Worm (Caenorhabditis elegans): ENCODE measurements around the gene F44E7.7.

Gene F44E7.7

DNA sequence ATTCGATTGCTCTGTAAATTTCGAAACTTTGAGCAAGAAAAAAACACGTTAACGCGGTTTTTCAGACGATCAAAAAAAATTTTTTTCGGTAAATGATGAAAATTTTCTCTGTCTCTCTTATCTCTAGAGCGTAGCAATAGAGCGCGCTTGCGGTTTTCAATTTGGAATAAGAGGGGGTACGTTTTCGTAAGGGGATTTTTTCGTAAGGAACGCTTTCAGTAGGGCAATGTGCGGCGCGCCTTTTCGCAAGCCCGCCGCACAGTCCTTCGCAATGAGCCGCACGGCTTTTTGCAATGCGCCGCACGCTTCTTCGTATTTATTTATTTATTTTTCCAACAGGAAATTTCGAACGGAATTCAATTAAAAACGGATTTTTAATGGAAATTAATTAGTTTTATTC lies 8.3 kb downstream of the F44E7.7 start, which contains the start of gene F44E7.4 (continued):
- TF ChIP-seq F44E2.7 (GFP tag; IDR thresholded peaks at IDR 0.05) (0 out of 2 replicates have a peak, but pooled peaks have one; percentile 36), nhr-28 (tag; optimal IDR thresholded peaks at IDR 0.05) (peak; percentile 38), aha-1 (tag) (peak; percentile 82), dpl-1 (GFP tag; optimal IDR thresholded peaks at IDR 0.05) (peak; percentile 7), vab-7 (GFP tag; IDR thresholded peaks at IDR 0.05) (peak; percentile 96), lin-1 (GFP tag; IDR thresholded peaks at IDR 0.05) (peak; percentile 91), saeg-2 (GFP tag; IDR thresholded peaks at IDR 0.05) (peak; percentile 82), madf-9 (GFP tag; conservative IDR thresholded peaks at IDR 0.05) (peak; percentile 79), daf-19 (GFP tag; conservative IDR thresholded peaks at IDR 0.05) (0 out of 2 replicates have a peak, but pooled peaks have one; percentile 18), ctbp-1 (GFP tag; IDR thresholded peaks at IDR 0.05) (peak; percentile 85), hlh-11 (tag; optimal IDR thresholded peaks at IDR 0.05) (peak; percentile 32)

DNA sequence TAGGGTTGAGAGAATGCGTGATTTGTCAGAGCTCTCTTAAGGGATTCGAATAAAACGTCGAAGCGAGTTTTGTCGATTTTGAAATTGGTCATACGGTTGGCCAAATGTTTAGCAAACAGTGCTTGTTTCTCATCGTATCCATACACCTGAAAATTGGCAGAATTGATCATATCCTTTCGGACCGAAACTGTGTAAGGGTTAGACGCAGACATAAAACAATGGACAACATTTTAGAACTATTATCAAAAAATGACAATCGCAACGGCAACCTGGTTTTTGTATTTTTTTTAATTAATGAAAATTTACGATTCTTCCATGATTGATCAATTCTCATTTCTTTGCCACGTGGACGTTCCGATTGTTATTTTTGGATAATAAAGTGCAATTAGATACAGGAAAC lies 11.1 kb downstream of the F44E7.7 start:
- TF ChIP-seq F26F4.8 (GFP tag; conservative IDR thresholded peaks at IDR 0.05) (no peak), mxl-3 (GFP tag; optimal IDR thresholded peaks at IDR 0.05) (no peak), F49E8.2 (tag; optimal IDR thresholded peaks at IDR 0.05; ENCODE audit: borderline replicate concordance) (no peak), F37D6.2 (tag; optimal IDR thresholded peaks at IDR 0.05) (no peak), ztf-7 (tag; optimal IDR thresholded peaks at IDR 0.05) (no peak), lin-13 (GFP tag; optimal IDR thresholded peaks at IDR 0.05) (no peak), vab-7 (GFP tag; IDR thresholded peaks at IDR 0.05) (no peak)

DNA sequence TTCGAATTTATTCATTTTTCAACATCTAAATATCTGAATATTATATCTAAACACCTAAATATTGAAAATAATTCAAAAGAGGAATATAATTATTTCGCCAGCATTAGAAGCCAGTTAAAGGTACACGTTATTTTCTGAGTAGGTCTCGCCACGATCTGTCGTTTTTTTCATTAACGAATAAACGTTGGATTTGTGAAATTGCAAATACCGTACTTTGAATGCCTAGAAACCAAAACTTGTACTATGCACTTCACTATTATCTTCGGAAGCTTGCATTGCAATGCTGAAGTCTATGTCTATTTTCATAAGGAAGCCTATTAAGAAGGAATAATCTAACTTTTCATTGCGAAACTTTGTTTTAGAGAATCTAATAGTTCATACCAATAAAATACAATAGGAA lies 12.8 kb downstream of the F44E7.7 start:
- TF ChIP-seq fkh-10 (GFP tag; optimal IDR thresholded peaks at IDR 0.05) (no peak), tag-97 (GFP tag; IDR thresholded peaks at IDR 0.05) (no peak), lin-13 (GFP tag; optimal IDR thresholded peaks at IDR 0.05) (no peak), ZK546.5 (tag; optimal IDR thresholded peaks at IDR 0.05) (no peak), madf-5 (GFP tag; IDR thresholded peaks at IDR 0.05) (no peak), mep-1 (tag; optimal IDR thresholded peaks at IDR 0.05) (no peak)

DNA sequence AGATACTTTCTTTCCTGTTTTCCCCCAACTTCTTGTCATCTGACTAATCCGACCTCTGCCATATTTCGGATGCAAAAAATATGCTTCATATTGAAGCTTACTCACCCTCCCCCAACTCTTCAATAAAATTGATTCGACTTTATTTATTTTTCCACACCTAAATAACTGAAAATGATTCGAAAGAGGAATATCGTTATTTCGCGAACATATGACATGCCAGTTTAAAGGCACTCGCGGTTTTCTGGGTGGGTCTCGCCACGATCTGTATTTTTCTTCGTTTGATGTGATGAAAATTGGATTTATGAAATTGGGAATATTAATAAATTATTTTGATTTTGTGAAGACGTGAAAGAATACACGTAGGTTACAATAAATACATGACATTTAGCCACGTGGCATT lies 13.6 kb downstream of the F44E7.7 start, which contains the start of gene F44E7.3:
Gene F44E7.3 (plus strand): TSS at position 319 of the 400 bp plus-strand sequence.
- TF ChIP-seq aha-1 (tag) (peak; percentile 73), lin-38 (GFP tag; IDR thresholded peaks at IDR 0.05) (peak; percentile 36; the same call in 1 of the 2 replicates), hlh-11 (tag; optimal IDR thresholded peaks at IDR 0.05) (peak; percentile 2), mes-2 (tag; optimal IDR thresholded peaks at IDR 0.05; ENCODE audit: poor library complexity, severe bottlenecking) (peak; percentile 14), F49E8.2 (tag; optimal IDR thresholded peaks at IDR 0.05; ENCODE audit: borderline replicate concordance) (no peak), unc-62 (GFP tag; optimal IDR thresholded peaks at IDR 0.05 in 1 of 2) (peak in 1 of 2 experiments; percentile 59), unc-62 (tag; optimal IDR thresholded peaks at IDR 0.05) (no peak), dpl-1 (GFP tag; optimal IDR thresholded peaks at IDR 0.05) (no peak)

DNA sequence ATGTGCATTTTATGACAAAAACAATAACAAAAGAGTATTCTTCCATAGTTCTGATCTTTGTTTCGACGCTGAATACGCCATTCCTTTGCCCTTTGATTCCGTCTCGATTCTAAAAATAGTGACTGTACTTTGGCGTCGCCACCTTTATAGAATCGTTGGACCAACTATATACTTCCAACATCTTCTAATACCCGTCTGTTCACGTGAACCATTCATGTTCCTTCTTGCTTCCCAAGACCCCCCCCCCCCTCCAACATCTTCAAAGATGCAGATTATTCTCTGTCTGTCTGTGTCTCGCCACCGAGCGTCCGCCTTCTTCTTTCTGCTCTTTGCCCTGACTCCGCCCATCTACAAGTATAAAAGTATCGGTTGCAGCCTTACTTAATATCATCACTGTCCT lies 15.3 kb downstream of the F44E7.7 start:
- peak; percentile 80 for TF ChIP-seq mxl-2 (GFP tag; conservative IDR thresholded peaks at IDR 0.05)
- peak; percentile 33 for TF ChIP-seq mes-2 (tag; optimal IDR thresholded peaks at IDR 0.05; ENCODE audit: poor library complexity, severe bottlenecking)
- no peak for TF ChIP-seq ceh-32 (tag; optimal IDR thresholded peaks at IDR 0.05; ENCODE audit: poor library complexity)
- TF ChIP-seq spr-3 (GFP tag; optimal IDR thresholded peaks at IDR 0.05) = no peak
- TF ChIP-seq mep-1 (tag; optimal IDR thresholded peaks at IDR 0.05) = no peak
- TF ChIP-seq dmd-6 (GFP tag; IDR thresholded peaks at IDR 0.05) = peak; percentile 38; the same call in 1 of the 2 replicates
- TF ChIP-seq T20F7.1 (GFP tag; optimal IDR thresholded peaks at IDR 0.05) = no peak
- no peak for TF ChIP-seq nhr-102 (tag; optimal IDR thresholded peaks at IDR 0.05)
- TF ChIP-seq aly-2 (tag; optimal IDR thresholded peaks at IDR 0.05) = no peak

All from whole organism, L4 larva.